Worm (Caenorhabditis elegans) whole organism, young adult: Measurements from ENCODE around the gene srj-54.

Source experiments
- ama-1 ChIP-seq, 3 experiments: fragments of 150-350 bp in 1 of 3; sonication (generic microtip) in 2 of 3; optimal IDR thresholded peaks; 2 replicates each; lab custom pipeline; 2014 to 2018; ENCODE audit warnings: missing biosample characterization in 2 of 3, missing genetic modification characterization in 2 of 3, missing genetic modification reagents in 2 of 3
- bed-2 ChIP-seq: fragments of 200-800 bp; sonication (Bioruptor generic); IDR thresholded peaks from 2 replicates; pipeline ENCODE4 v1.3.6; 2022; ENCODE audit warnings: missing genetic modification reagents, missing genetic modification characterization, missing compliant biosample characterization
- ceh-27 ChIP-seq: fragments of 200-800 bp; sonication (Bioruptor generic); optimal IDR thresholded peaks from 2 replicates; lab custom pipeline; 2018; ENCODE audit warnings: mild to moderate bottlenecking, missing genetic modification characterization, moderate library complexity, missing compliant biosample characterization
- ceh-91 ChIP-seq: fragments of 200-800 bp; sonication (Bioruptor generic); IDR thresholded peaks from 2 replicates; pipeline ENCODE4 v1.3.6; 2022; ENCODE audit warnings: missing genetic modification reagents, missing genetic modification characterization, missing compliant biosample characterization
- ets-4 ChIP-seq: fragments of 200-800 bp; sonication (Bioruptor generic); optimal IDR thresholded peaks from 2 replicates; lab custom pipeline; 2018; ENCODE audit warnings: mild to moderate bottlenecking, missing genetic modification characterization, missing compliant biosample characterization
- mcd-1 ChIP-seq: fragments of 200-800 bp; sonication (Bioruptor generic); IDR thresholded peaks from 2 replicates; pipeline ENCODE4 v1.3.6; 2022; ENCODE audit warnings: missing genetic modification reagents, missing genetic modification characterization, missing compliant biosample characterization

ce11 chrV:2884411-2884810 is 24.8 kb upstream of the srj-54 start, which contains the start of gene sre-24:
- TF ChIP-seq bed-2 (GFP tag; lab: Robert Waterston, UW) (no peak), mcd-1 (GFP tag; lab: Robert Waterston, UW) (no peak), ceh-91 (GFP tag; lab: Robert Waterston, UW) (no peak), ceh-27 (GFP tag; lab: Kevin White, UChicago) (no peak), ama-1 (optimal IDR thresholded peaks at IDR 0.05; lab: Kevin White, UChicago) (no peak), ama-1 (GFP tag; optimal IDR thresholded peaks at IDR 0.05; lab: Kevin White, UChicago) (no peak), ets-4 (GFP tag; lab: Kevin White, UChicago) (no peak)
